Worm (Caenorhabditis elegans) whole organism, L1 larva: ENCODE measurements around the gene Y22D7AR.6.

Experiments
- C04F5.9 ChIP-seq: sonication (generic microtip); optimal IDR thresholded peaks from 2 replicates; lab custom pipeline; 2016; ENCODE audit warnings: missing genetic modification characterization, missing compliant biosample characterization
- alr-1 ChIP-seq: fragments of 200-800 bp; sonication (Bioruptor generic); optimal IDR thresholded peaks from 2 replicates; lab custom pipeline; 2018; ENCODE audit warnings: borderline replicate concordance, mild to moderate bottlenecking, missing genetic modification characterization, missing compliant biosample characterization
- ama-1 ChIP-seq: fragments of 150-350 bp; optimal IDR thresholded peaks from 2 replicates; lab custom pipeline; 2014
- ceh-63 ChIP-seq: fragments of 200-800 bp; sonication (Bioruptor generic); optimal IDR thresholded peaks from 2 replicates; lab custom pipeline; 2018; ENCODE audit warnings: mild to moderate bottlenecking, missing genetic modification characterization, missing compliant biosample characterization
- ceh-82 ChIP-seq, 3 experiments: fragments of 150-350 bp in 1 of 3; sonication (generic microtip) in 2 of 3; optimal IDR thresholded peaks; 2 replicates each; lab custom pipeline; 2014 to 2017; ENCODE audit warnings: missing biosample characterization in 3 of 3, missing genetic modification characterization in 3 of 3
- ceh-88 ChIP-seq: fragments of 200-800 bp; sonication (Bioruptor generic); IDR thresholded peaks from 2 replicates; pipeline ENCODE4 v1.3.6; 2022; ENCODE audit warnings: missing genetic modification characterization, missing compliant biosample characterization
- ceh-90 ChIP-seq: sonication (generic microtip); optimal IDR thresholded peaks from 2 replicates; lab custom pipeline; 2016; ENCODE audit warnings: missing genetic modification characterization, missing compliant biosample characterization
- ces-1 ChIP-seq: fragments of 150-350 bp; optimal IDR thresholded peaks from 2 replicates; lab custom pipeline; 2014; ENCODE audit warnings: missing biosample characterization, missing genetic modification reagents, missing genetic modification characterization
- dpl-1 ChIP-seq, 3 experiments: fragments of 150-350 bp in 2 of 3; sonication (generic microtip) in 1 of 3; optimal IDR thresholded peaks; 2 replicates each; lab custom pipeline; 2014 to 2017; ENCODE audit warnings: missing biosample characterization in 3 of 3, missing genetic modification characterization in 3 of 3, missing genetic modification reagents in 3 of 3
- dsc-1 ChIP-seq: sonication (generic microtip); optimal IDR thresholded peaks from 2 replicates; lab custom pipeline; 2016; ENCODE audit warnings: mild to moderate bottlenecking, missing genetic modification characterization, missing compliant biosample characterization
- efl-1 ChIP-seq, 4 experiments: fragments of 150-350 bp; optimal IDR thresholded peaks in 3 of 4; peaks in 1 of 4; 1 replicate in 1 of 4; 2 replicates in 3 of 4; lab custom pipeline; 2014; ENCODE audit warnings: missing biosample characterization in 2 of 4, missing genetic modification characterization in 2 of 4, missing genetic modification reagents in 2 of 4
- elt-2 ChIP-seq: sonication (generic microtip); optimal IDR thresholded peaks from 2 replicates; lab custom pipeline; 2016; ENCODE audit warnings: missing genetic modification characterization, mild to moderate bottlenecking, inconsistent platforms, missing compliant biosample characterization, missing genetic modification reagents
- elt-3 ChIP-seq, 6 experiments: fragments of 150-350 bp in 1 of 6; sonication (generic microtip); optimal IDR thresholded peaks; 2 replicates each; lab custom pipeline; 2017 to 2018; ENCODE audit warnings: missing biosample characterization in 6 of 6, missing genetic modification characterization in 6 of 6, inconsistent platforms in 1 of 6
- fos-1 ChIP-seq: fragments of 150-350 bp; optimal IDR thresholded peaks from 2 replicates; lab custom pipeline; 2014; ENCODE audit warnings: missing biosample characterization, missing genetic modification characterization
- hlh-17 ChIP-seq: fragments of 200-800 bp; sonication (Bioruptor generic); optimal IDR thresholded peaks from 2 replicates; lab custom pipeline; 2018; ENCODE audit warnings: missing genetic modification characterization, mild to moderate bottlenecking, missing compliant biosample characterization, moderate library complexity, borderline replicate concordance
- jun-1 ChIP-seq: fragments of 150-350 bp; optimal IDR thresholded peaks from 2 replicates; lab custom pipeline; 2014; ENCODE audit warnings: missing biosample characterization, missing genetic modification reagents, missing genetic modification characterization
- lin-14 ChIP-seq: fragments of 200-800 bp; sonication (Bioruptor generic); optimal IDR thresholded peaks from 2 replicates; lab custom pipeline; 2018; ENCODE audit warnings: mild to moderate bottlenecking, missing genetic modification characterization, moderate library complexity, missing compliant biosample characterization
- lin-35 ChIP-seq, 2 experiments: fragments of 150-350 bp; optimal IDR thresholded peaks; 2 replicates each; lab custom pipeline; 2014; ENCODE audit warnings: missing biosample characterization in 2 of 2, missing genetic modification characterization in 2 of 2, missing genetic modification reagents in 2 of 2
- lin-39 ChIP-seq: fragments of 150-350 bp; optimal IDR thresholded peaks from 2 replicates; lab custom pipeline; 2014; ENCODE audit warnings: missing biosample characterization, missing genetic modification reagents, missing genetic modification characterization
- lsy-2 ChIP-seq, 2 experiments: fragments of 150-350 bp; optimal IDR thresholded peaks; 2 replicates each; lab custom pipeline; 2014; ENCODE audit warnings: missing biosample characterization in 2 of 2, missing genetic modification characterization in 2 of 2
- mab-9 ChIP-seq: fragments of 200-800 bp; sonication (Bioruptor generic); IDR thresholded peaks from 2 replicates; pipeline ENCODE4 v1.3.6; 2022; ENCODE audit warnings: missing genetic modification reagents, missing genetic modification characterization, missing compliant biosample characterization
- mdl-1 ChIP-seq, 2 experiments: fragments of 150-350 bp; optimal IDR thresholded peaks; 2 replicates each; lab custom pipeline; 2014 to 2017; ENCODE audit warnings: missing biosample characterization in 2 of 2, missing genetic modification characterization in 2 of 2, inconsistent platforms in 1 of 2
- nhr-19 ChIP-seq: fragments of 200-800 bp; sonication (Bioruptor generic); conservative IDR thresholded peaks from 2 replicates; pipeline ENCODE4 v1.3.6; 2022; ENCODE audit warnings: missing genetic modification characterization, missing compliant biosample characterization
- nhr-20 ChIP-seq: sonication (generic microtip); optimal IDR thresholded peaks from 2 replicates; lab custom pipeline; 2016; ENCODE audit warnings: mild to moderate bottlenecking, missing genetic modification characterization, missing compliant biosample characterization
- nhr-47 ChIP-seq: sonication (generic microtip); optimal IDR thresholded peaks from 2 replicates; lab custom pipeline; 2016; ENCODE audit warnings: mild to moderate bottlenecking, missing genetic modification characterization, moderate library complexity, missing compliant biosample characterization
- nhr-71 ChIP-seq: sonication (generic microtip); optimal IDR thresholded peaks from 2 replicates; lab custom pipeline; 2016; ENCODE audit warnings: mild to moderate bottlenecking, missing genetic modification characterization, moderate library complexity, missing compliant biosample characterization
- nhr-77 ChIP-seq: fragments of 150-350 bp; optimal IDR thresholded peaks from 2 replicates; lab custom pipeline; 2014; ENCODE audit warnings: missing biosample characterization, missing genetic modification characterization
- nhr-85 ChIP-seq: sonication (generic microtip); peaks from one replicate; lab custom pipeline; 2016; ENCODE audit warnings: missing genetic modification characterization, inconsistent platforms, missing compliant biosample characterization
- pag-3 ChIP-seq: sonication (generic microtip); optimal IDR thresholded peaks from 2 replicates; lab custom pipeline; 2017; ENCODE audit warnings: missing genetic modification characterization, mild to moderate bottlenecking, missing compliant biosample characterization, antibody characterized with exemption, borderline replicate concordance; ENCODE audit not compliant: insufficient read depth
- pax-3 ChIP-seq: fragments of 200-800 bp; sonication (Bioruptor generic); optimal IDR thresholded peaks from 2 replicates; lab custom pipeline; 2018; ENCODE audit warnings: mild to moderate bottlenecking, missing genetic modification characterization, moderate library complexity, missing compliant biosample characterization
- pqm-1 ChIP-seq: sonication (generic microtip); optimal IDR thresholded peaks from 3 replicates; lab custom pipeline; 2017; ENCODE audit warnings: missing biosample characterization, missing genetic modification characterization
- rnt-1 ChIP-seq: sonication (generic microtip); optimal IDR thresholded peaks from 2 replicates; lab custom pipeline; 2016; ENCODE audit warnings: mild to moderate bottlenecking, missing genetic modification characterization, moderate library complexity, missing compliant biosample characterization
- skn-1 ChIP-seq: fragments of 150-350 bp; optimal IDR thresholded peaks from 2 replicates; lab custom pipeline; 2014; ENCODE audit warnings: missing biosample characterization, missing genetic modification characterization
- snpc-4 ChIP-seq: fragments of 150-350 bp; optimal IDR thresholded peaks from 2 replicates; lab custom pipeline; 2014; ENCODE audit warnings: missing biosample characterization, missing genetic modification characterization
- sox-4 ChIP-seq: sonication (generic microtip); optimal IDR thresholded peaks from 2 replicates; lab custom pipeline; 2016; ENCODE audit warnings: missing genetic modification characterization, missing compliant biosample characterization
- swsn-7 ChIP-seq: sonication (generic microtip); optimal IDR thresholded peaks from 2 replicates; lab custom pipeline; 2016; ENCODE audit warnings: missing genetic modification characterization, missing compliant biosample characterization
- unc-130 ChIP-seq: fragments of 150-350 bp; optimal IDR thresholded peaks from 2 replicates; lab custom pipeline; 2017; ENCODE audit warnings: missing biosample characterization, missing genetic modification characterization, inconsistent platforms
- unc-30 ChIP-seq: sonication (generic microtip); optimal IDR thresholded peaks from 2 replicates; lab custom pipeline; 2017; ENCODE audit warnings: missing biosample characterization, missing genetic modification characterization
- unc-62 ChIP-seq: fragments of 150-350 bp; optimal IDR thresholded peaks from 2 replicates; lab custom pipeline; 2014; ENCODE audit warnings: missing biosample characterization, missing genetic modification reagents, missing genetic modification characterization
- unc-86 ChIP-seq: sonication (generic microtip); optimal IDR thresholded peaks from 2 replicates; lab custom pipeline; 2016; ENCODE audit warnings: missing genetic modification characterization, missing compliant biosample characterization
- ztf-11 ChIP-seq, 2 experiments: sonication (generic microtip); optimal IDR thresholded peaks; 2 replicates each; lab custom pipeline; 2016 to 2017; ENCODE audit warnings: missing genetic modification characterization in 2 of 2, missing biosample characterization in 1 of 2, missing compliant biosample characterization in 1 of 2
- ztf-4 ChIP-seq: fragments of 150-350 bp; optimal IDR thresholded peaks from 2 replicates; lab custom pipeline; 2014; ENCODE audit warnings: missing biosample characterization, missing genetic modification characterization

Y22D7AR.6 gene

DNA sequence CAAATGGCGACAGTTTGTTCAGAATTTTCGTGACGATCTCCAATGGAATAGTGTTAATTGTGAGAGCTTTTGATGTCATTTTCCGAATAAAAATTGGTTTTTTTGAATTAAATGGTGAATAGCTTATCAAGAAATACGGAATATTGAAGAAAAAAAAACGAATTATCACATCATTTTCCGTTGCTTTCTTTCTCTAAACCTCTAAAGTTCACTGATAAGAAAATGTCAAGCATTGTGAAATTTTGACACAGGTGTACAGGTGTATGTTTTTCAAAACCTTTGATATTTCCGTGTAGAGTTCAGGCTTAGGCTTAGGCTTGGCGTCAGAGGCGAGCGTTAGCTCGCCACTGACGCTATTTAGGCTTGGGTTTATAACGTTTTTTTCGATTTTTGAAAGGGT lies 22.3 kb upstream of the Y22D7AR.6 start, which contains the start of gene fbxa-74:
fbxa-74 (minus strand) TSS at position 145 of the 400 bp plus-strand sequence.
- TF ChIP-seq skn-1: no peak
- no peak for TF ChIP-seq unc-130 (tag; lab: Kevin White, UChicago)
- TF ChIP-seq pag-3 (tag; lab: Kevin White, UChicago): no peak
- TF ChIP-seq nhr-47 (tag; lab: Kevin White, UChicago): no peak
- TF ChIP-seq ama-1: no peak
- no peak for TF ChIP-seq jun-1 (tag; lab: Kevin White, UChicago)
- TF ChIP-seq ceh-88: no peak
- peak; percentile 27 for TF ChIP-seq pqm-1 (tag; lab: Kevin White, UChicago)
- peak; percentile 55 for TF ChIP-seq elt-2 (tag; lab: Kevin White, UChicago)
- TF ChIP-seq efl-1 (optimal IDR thresholded peaks at IDR 0.05; lab: Kevin White, UChicago): no peak
- no peak for TF ChIP-seq efl-1 (GFP tag; optimal IDR thresholded peaks at IDR 0.05 in 1 of 2; lab: Kevin White, UChicago)
- TF ChIP-seq lin-14 (GFP tag; lab: Kevin White, UChicago): no peak
- no peak for TF ChIP-seq ces-1 (GFP tag; lab: Kevin White, UChicago)
- TF ChIP-seq lin-35 (GFP tag; optimal IDR thresholded peaks at IDR 0.05; lab: Kevin White, UChicago): peak in 1 of 2 experiments; percentile 13
- TF ChIP-seq ztf-4 (tag; lab: Kevin White, UChicago): no peak
- TF ChIP-seq, all 84 proteins: peak for 3

ce11 chrIII:1695006-1695405 lies 18.5 kb upstream of the Y22D7AR.6 start, which contains the start of gene srd-64:
TSS of gene srd-64 (minus strand) at chrIII:1695106.
- TF ChIP-seq nhr-85 (tag; lab: Kevin White, UChicago) (no peak), ceh-63 (no peak), ces-1 (GFP tag; lab: Kevin White, UChicago) (no peak), unc-86 (tag; lab: Kevin White, UChicago) (no peak), nhr-77 (tag; lab: Kevin White, UChicago) (no peak)

- no peak for TF ChIP-seq ama-1
- no peak for TF ChIP-seq unc-62 (GFP tag; lab: Kevin White, UChicago)
- TF ChIP-seq ztf-11 (tag; optimal IDR thresholded peaks at IDR 0.05; lab: Kevin White, UChicago): no peak
- no peak for TF ChIP-seq nhr-71
- TF ChIP-seq ceh-82 (tag; optimal IDR thresholded peaks at IDR 0.05; lab: Kevin White, UChicago): no peak
- TF ChIP-seq swsn-7 (tag; lab: Kevin White, UChicago): no peak
- TF ChIP-seq ces-1 (GFP tag; lab: Kevin White, UChicago): no peak
- no peak for TF ChIP-seq efl-1 (optimal IDR thresholded peaks at IDR 0.05; lab: Kevin White, UChicago)
- no peak for TF ChIP-seq efl-1 (GFP tag; optimal IDR thresholded peaks at IDR 0.05 in 1 of 2; lab: Kevin White, UChicago)
- no peak for TF ChIP-seq lin-39 (tag; lab: Kevin White, UChicago)
- TF ChIP-seq C04F5.9: no peak
- no peak for TF ChIP-seq sox-4 (tag; lab: Kevin White, UChicago)
Measured at ce11 chrIII:1689927-1690326, 13.4 kb upstream of the Y22D7AR.6 start, which contains the start of gene Y22D7AR.14. TSS of gene Y22D7AR.14 (minus strand) at chrIII:1690027.

- TF ChIP-seq unc-30 (tag; lab: Kevin White, UChicago) (no peak), nhr-85 (tag; lab: Kevin White, UChicago) (peak; percentile 47)
Measured at ce11 chrIII:1687999-1688398, 11.5 kb upstream of the Y22D7AR.6 start, which contains the start of gene Y22D7AR.7. TSS of gene Y22D7AR.7 (minus strand) at chrIII:1688099.

- TF ChIP-seq mab-9 (GFP tag; lab: Robert Waterston, UW) (0 out of 2 replicates have a peak, but pooled peaks have one; percentile 16), hlh-17 (GFP tag; lab: Kevin White, UChicago) (no peak), elt-3 (tag; optimal IDR thresholded peaks at IDR 0.05; lab: Kevin White, UChicago) (peak in 2 of 6 experiments; percentile 63 to 79), mdl-1 (tag; optimal IDR thresholded peaks at IDR 0.05; lab: Kevin White, UChicago) (peak in 1 of 2 experiments; percentile 94), dsc-1 (tag; lab: Kevin White, UChicago) (no peak), lsy-2 (tag; optimal IDR thresholded peaks at IDR 0.05; lab: Kevin White, UChicago) (peak in 1 of 2 experiments; percentile 41), ceh-90 (tag; lab: Kevin White, UChicago) (no peak), snpc-4 (tag; lab: Kevin White, UChicago) (no peak), jun-1 (tag; lab: Kevin White, UChicago) (no peak), dpl-1 (GFP tag; optimal IDR thresholded peaks at IDR 0.05; lab: Kevin White, UChicago) (peak; percentile 7 to 23 (median 22)), nhr-20 (tag; lab: Kevin White, UChicago) (peak; percentile 72), rnt-1 (peak; percentile 80), unc-130 (tag; lab: Kevin White, UChicago) (peak; percentile 80), pax-3 (no peak), nhr-85 (tag; lab: Kevin White, UChicago) (peak; percentile 64), fos-1 (tag; lab: Kevin White, UChicago) (no peak), alr-1 (tag; lab: Kevin White, UChicago) (no peak), unc-86 (tag; lab: Kevin White, UChicago) (no peak), nhr-77 (tag; lab: Kevin White, UChicago) (peak; percentile 24), nhr-19 (GFP tag; lab: Robert Waterston, UW) (peak; percentile 66), elt-2 (tag; lab: Kevin White, UChicago) (peak; percentile 61), swsn-7 (tag; lab: Kevin White, UChicago) (peak; percentile 28)
Measured at ce11 chrIII:1682262-1682661, 5.7 kb upstream of the Y22D7AR.6 start.
